Fruit fly (Drosophila melanogaster): ENCODE measurements around the gene Plod.

DNA sequence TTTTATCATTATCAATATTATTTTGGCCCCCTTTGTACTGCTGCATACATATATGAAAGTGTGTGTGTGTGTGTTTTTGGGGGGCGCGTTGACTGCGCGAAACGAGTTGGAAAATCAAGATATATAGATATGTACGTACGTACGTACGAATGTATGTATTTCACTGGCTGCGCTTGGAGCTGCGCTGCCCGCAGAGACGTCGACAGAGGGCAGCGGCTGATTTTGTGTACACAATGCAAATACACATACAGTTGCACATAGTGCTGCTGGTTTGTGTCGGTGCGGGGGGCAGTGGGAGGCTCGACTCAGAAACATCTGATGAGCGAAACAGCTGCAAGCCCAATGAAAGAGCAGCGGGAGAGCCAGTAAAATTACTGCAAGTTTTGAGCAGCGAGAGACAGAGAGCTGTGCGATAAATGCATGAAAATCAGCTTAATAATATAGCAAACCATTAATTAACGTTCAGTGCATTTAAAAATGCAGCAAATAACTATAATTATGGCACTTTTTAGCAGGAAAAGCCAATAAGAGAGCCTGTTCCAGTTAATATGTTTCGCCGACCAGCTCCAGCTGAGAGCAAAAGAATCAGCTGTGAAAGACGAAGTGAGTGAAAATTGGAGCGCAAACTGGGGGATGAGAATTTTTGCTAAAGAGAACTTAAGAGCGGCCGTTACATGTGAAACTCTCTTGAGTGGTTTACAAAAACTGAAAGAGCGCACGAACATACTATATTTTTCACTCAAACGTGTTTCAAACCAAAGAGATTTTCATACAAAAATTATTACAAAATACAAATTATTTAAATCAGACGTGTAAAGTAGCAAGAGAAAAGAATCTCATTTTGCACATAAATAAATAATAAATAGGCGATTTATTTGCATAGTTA, 41.8 kb upstream of the Plod start:
- TF ChIP-seq Myc (optimal IDR thresholded peaks at IDR 0.05) (no peak), Jra (GFP tag; optimal IDR thresholded peaks at IDR 0.05) (peak; percentile 26), psq (GFP tag; optimal IDR thresholded peaks at IDR 0.05) (peak; percentile 52), HLH106 (tag; optimal IDR thresholded peaks at IDR 0.05) (peak; percentile 21), lola (GFP tag; optimal IDR thresholded peaks at IDR 0.05) (no peak), h (GFP tag; optimal IDR thresholded peaks at IDR 0.05) (peak; percentile 68), Hr78 (GFP tag; optimal IDR thresholded peaks at IDR 0.05) (no peak), rgr (GFP tag; optimal IDR thresholded peaks at IDR 0.05) (peak; percentile 65), GATAd (GFP tag; optimal IDR thresholded peaks at IDR 0.05) (no peak), br (GFP tag; optimal IDR thresholded peaks at IDR 0.05) (peak; percentile 59), Dif (GFP tag; optimal IDR thresholded peaks at IDR 0.05; ENCODE audit: partially characterized antibody) (peak; percentile 72), sage (GFP tag; optimal IDR thresholded peaks at IDR 0.05) (peak; percentile 47), pan (optimal IDR thresholded peaks at IDR 0.05) (no peak)
